Fruit fly (Drosophila melanogaster) whole organism, pupa: ENCODE results near the gene CG9581.
A peak's percentile ranks its signal among the peaks of the same experiment; 100 is the strongest.

Experiments used
- CG8159 ChIP-seq: fragments of 200-800 bp; sonication (Bioruptor generic); optimal IDR thresholded peaks from 3 replicates; lab custom pipeline; 2018; ENCODE audit warnings: missing biosample characterization, mild to moderate bottlenecking, missing genetic modification characterization, moderate library complexity
- D1 ChIP-seq: fragments of 200-800 bp; sonication (Bioruptor generic); optimal IDR thresholded peaks from 2 replicates; lab custom pipeline; 2018; ENCODE audit warnings: missing biosample characterization, mild to moderate bottlenecking, missing genetic modification characterization, moderate library complexity
- rn ChIP-seq: fragments of 200-800 bp; sonication (Bioruptor generic); IDR thresholded peaks from 2 replicates; pipeline ENCODE4 v1.3.6; 2022; ENCODE audit warnings: missing biosample characterization, missing genetic modification characterization

dm6 chrX:20158943-20159385 is 10.8 kb downstream of the CG9581 start:
- 0 out of 2 replicates have a peak, but pooled peaks have one; percentile 3 for TF ChIP-seq rn (GFP tag; lab: Robert Waterston, UW)
- TF ChIP-seq CG8159, result peak; percentile 17
- no peak for TF ChIP-seq D1
